Fruit fly (Drosophila melanogaster) whole organism, embryonic: ENCODE data around the gene Kr-h2.

Experiments
- Adf1 ChIP-seq: fragments of 200-800 bp; sonication (Bioruptor generic); IDR thresholded peaks from 2 replicates; pipeline ENCODE4 v1.3.6; 2022; ENCODE audit warnings: missing biosample characterization, missing genetic modification characterization
- Bteb2 ChIP-seq: fragments of 200-800 bp; sonication (Bioruptor generic); optimal IDR thresholded peaks from 2 replicates; lab custom pipeline; 2016; ENCODE audit warnings: missing biosample characterization, missing genetic modification characterization
- CG10209 ChIP-seq: fragments of 200-800 bp; sonication (Bioruptor generic); optimal IDR thresholded peaks from 3 replicates; lab custom pipeline; 2017; ENCODE audit warnings: missing biosample characterization, mild to moderate bottlenecking, missing genetic modification characterization, missing genetic modification reagents
- CG10959 ChIP-seq: fragments of 200-800 bp; sonication (Bioruptor generic); IDR thresholded peaks from 2 replicates; pipeline ENCODE4 v1.3.6; 2022; ENCODE audit warnings: missing biosample characterization, missing genetic modification characterization
- CG11093 ChIP-seq: fragments of 200-800 bp; sonication (Bioruptor generic); IDR thresholded peaks from 3 replicates; pipeline ENCODE4 v1.3.6; 2022; ENCODE audit warnings: missing biosample characterization, missing genetic modification characterization
- CG11456 ChIP-seq: fragments of 200-800 bp; sonication (Bioruptor generic); IDR thresholded peaks from 3 replicates; pipeline ENCODE4 v1.3.6; 2022; ENCODE audit warnings: missing biosample characterization, missing genetic modification characterization
- CG12219 ChIP-seq: fragments of 200-800 bp; sonication (Bioruptor generic); optimal IDR thresholded peaks from 3 replicates; lab custom pipeline; 2018; ENCODE audit warnings: missing biosample characterization, mild to moderate bottlenecking, missing genetic modification characterization
- CG13894 ChIP-seq: fragments of 200-800 bp; sonication (Bioruptor generic); optimal IDR thresholded peaks from 3 replicates; lab custom pipeline; 2018; ENCODE audit warnings: missing biosample characterization, mild to moderate bottlenecking, missing genetic modification characterization, moderate library complexity
- CG17829 ChIP-seq: fragments of 200-800 bp; optimal IDR thresholded peaks from 2 replicates; lab custom pipeline; 2019; ENCODE audit warnings: missing biosample characterization, mild to moderate bottlenecking, missing genetic modification characterization, moderate library complexity
- CG18011 ChIP-seq: fragments of 200-800 bp; sonication (Bioruptor generic); optimal IDR thresholded peaks from 2 replicates; lab custom pipeline; 2017; ENCODE audit warnings: missing biosample characterization, missing genetic modification characterization, mild to moderate bottlenecking, moderate library complexity, missing genotype
- CG4424 ChIP-seq: fragments of 200-800 bp; sonication (Bioruptor generic); optimal IDR thresholded peaks from 3 replicates; lab custom pipeline; 2016; ENCODE audit warnings: missing biosample characterization, missing genetic modification characterization
- CG5180 ChIP-seq: fragments of 200-800 bp; sonication (Bioruptor generic); optimal IDR thresholded peaks from 3 replicates; lab custom pipeline; 2017; ENCODE audit warnings: missing biosample characterization, missing genetic modification characterization, mild to moderate bottlenecking, moderate library complexity, missing genetic modification reagents
- CG6254 ChIP-seq: fragments of 200-800 bp; sonication (Bioruptor generic); optimal IDR thresholded peaks from 3 replicates; lab custom pipeline; 2017; ENCODE audit warnings: mild to moderate bottlenecking, missing biosample characterization, missing genetic modification reagents, missing genetic modification characterization
- CG6689 ChIP-seq: fragments of 200-800 bp; sonication (Bioruptor generic); IDR thresholded peaks from 2 replicates; pipeline ENCODE4 v1.3.6; 2022; ENCODE audit warnings: missing biosample characterization, missing genetic modification characterization
- CG6791 ChIP-seq: fragments of 200-800 bp; sonication (Bioruptor generic); IDR thresholded peaks from 3 replicates; pipeline ENCODE4 v1.3.6; 2022; ENCODE audit warnings: missing biosample characterization, missing genetic modification characterization; ENCODE audit not compliant: partially characterized antibody
- D ChIP-seq, 2 experiments: fragments of 200-800 bp in 1 of 2; fragments of >200 bp in 1 of 2; sonication (Bioruptor generic) in 1 of 2; optimal IDR thresholded peaks; 2 replicates in 1 of 2; 3 replicates in 1 of 2; lab custom pipeline; 2017; ENCODE audit warnings: mild to moderate bottlenecking in 1 of 2, missing biosample characterization in 1 of 2, missing genetic modification characterization in 1 of 2, missing genetic modification reagents in 1 of 2
- D19A ChIP-seq: fragments of 200-800 bp; optimal IDR thresholded peaks from 3 replicates; lab custom pipeline; 2019; ENCODE audit warnings: missing biosample characterization, mild to moderate bottlenecking, missing genetic modification characterization, moderate library complexity
- Dad ChIP-seq: fragments of 200-800 bp; sonication (Bioruptor generic); optimal IDR thresholded peaks from 3 replicates; lab custom pipeline; 2016; ENCODE audit warnings: missing biosample characterization, missing genetic modification characterization
- Deaf1 ChIP-seq: fragments of 200-800 bp; optimal IDR thresholded peaks from 3 replicates; lab custom pipeline; 2019; ENCODE audit warnings: missing biosample characterization, mild to moderate bottlenecking, missing genetic modification characterization, moderate library complexity
- Elba2 ChIP-seq: fragments of 200-800 bp; sonication (Bioruptor generic); optimal IDR thresholded peaks from 3 replicates; lab custom pipeline; 2016; ENCODE audit warnings: missing biosample characterization, missing genetic modification characterization
- Lhr ChIP-seq: fragments of 200-800 bp; sonication (Bioruptor generic); optimal IDR thresholded peaks from 3 replicates; lab custom pipeline; 2017; ENCODE audit warnings: mild to moderate bottlenecking, missing biosample characterization, missing genetic modification reagents, missing genetic modification characterization
- MESR4 ChIP-seq: fragments of 200-800 bp; sonication (Bioruptor generic); optimal IDR thresholded peaks from 2 replicates; lab custom pipeline; 2018; ENCODE audit warnings: missing biosample characterization, mild to moderate bottlenecking, missing genetic modification characterization, moderate library complexity
- Nf-YA ChIP-seq: fragments of 200-800 bp; sonication (Bioruptor generic); IDR thresholded peaks from 2 replicates; pipeline ENCODE4 v1.3.6; 2022; ENCODE audit warnings: missing biosample characterization, missing genetic modification characterization
- PHDP ChIP-seq: fragments of 200-800 bp; sonication (Bioruptor generic); optimal IDR thresholded peaks from 3 replicates; lab custom pipeline; 2018; ENCODE audit warnings: missing biosample characterization, mild to moderate bottlenecking, missing genetic modification characterization, moderate library complexity
- Pdp1 ChIP-seq, 2 experiments: fragments of 200-800 bp; sonication (Bioruptor generic); optimal IDR thresholded peaks; 3 replicates each; lab custom pipeline; 2016; ENCODE audit warnings: missing biosample characterization in 2 of 2, missing genetic modification characterization in 2 of 2, mild to moderate bottlenecking in 1 of 2, moderate library complexity in 1 of 2
- abd-A ChIP-seq: fragments of 200-800 bp; sonication (Bioruptor generic); optimal IDR thresholded peaks from 3 replicates; lab custom pipeline; 2019; ENCODE audit warnings: missing biosample characterization, mild to moderate bottlenecking, missing genetic modification characterization, moderate library complexity
- ac ChIP-seq: fragments of 200-800 bp; sonication (Bioruptor generic); optimal IDR thresholded peaks from 3 replicates; lab custom pipeline; 2017; ENCODE audit warnings: missing biosample characterization, mild to moderate bottlenecking, missing genetic modification characterization
- az2 ChIP-seq: fragments of 200-800 bp; sonication (Bioruptor generic); optimal IDR thresholded peaks from 3 replicates; lab custom pipeline; 2016; ENCODE audit warnings: missing biosample characterization, missing genetic modification characterization
- bowl ChIP-seq: fragments of 200-800 bp; sonication (Bioruptor generic); IDR thresholded peaks from 2 replicates; pipeline ENCODE4 v1.3.6; 2022; ENCODE audit warnings: missing biosample characterization, missing genetic modification characterization
- btn ChIP-seq: fragments of 200-800 bp; sonication (Bioruptor generic); optimal IDR thresholded peaks from 2 replicates; lab custom pipeline; 2016; ENCODE audit warnings: missing biosample characterization, missing genetic modification characterization
- cad ChIP-seq: fragments of >200 bp; optimal IDR thresholded peaks from 2 replicates; lab custom pipeline; 2017; ENCODE audit warnings: missing biosample characterization, missing genetic modification characterization
- chif ChIP-seq, 2 experiments: fragments of 200-800 bp; sonication (Bioruptor generic); optimal IDR thresholded peaks; 3 replicates each; lab custom pipeline; 2016; ENCODE audit warnings: missing biosample characterization in 2 of 2, missing genetic modification characterization in 2 of 2
- chinmo ChIP-seq: fragments of 200-800 bp; sonication (Bioruptor generic); IDR thresholded peaks from 4 replicates; pipeline ENCODE4 v1.3.6; 2022; ENCODE audit warnings: missing biosample characterization, missing genetic modification characterization; ENCODE audit not compliant: partially characterized antibody
- crol ChIP-seq: fragments of 200-800 bp; sonication (Bioruptor generic); IDR thresholded peaks from 2 replicates; pipeline ENCODE4 v1.3.6; 2022; ENCODE audit warnings: missing biosample characterization, missing genetic modification characterization
- ewg ChIP-seq: fragments of 200-800 bp; sonication (Bioruptor generic); optimal IDR thresholded peaks from 3 replicates; lab custom pipeline; 2017; ENCODE audit warnings: mild to moderate bottlenecking, missing biosample characterization, missing genetic modification reagents, missing genetic modification characterization
- hth ChIP-seq: fragments of >200 bp; optimal IDR thresholded peaks from 2 replicates; lab custom pipeline; 2017; ENCODE audit warnings: inconsistent platforms
- insv ChIP-seq, 2 experiments: fragments of 200-800 bp; sonication (Bioruptor generic); optimal IDR thresholded peaks; 3 replicates each; lab custom pipeline; 2016 to 2018; ENCODE audit warnings: missing biosample characterization in 2 of 2, missing genetic modification characterization in 2 of 2
- kay ChIP-seq: fragments of 200-800 bp; sonication (Bioruptor generic); optimal IDR thresholded peaks from 2 replicates; lab custom pipeline; 2016; ENCODE audit warnings: missing biosample characterization, missing genetic modification characterization
- lola ChIP-seq, 3 experiments: fragments of >200 bp in 2 of 3; fragments of 200-800 bp in 1 of 3; sonication (Bioruptor generic) in 1 of 3; optimal IDR thresholded peaks; 2 replicates each; lab custom pipeline; 2017 to 2019; ENCODE audit warnings: missing biosample characterization in 3 of 3, missing genetic modification characterization in 3 of 3, mild to moderate bottlenecking in 1 of 3, moderate library complexity in 1 of 3
- mirr ChIP-seq: fragments of 200-800 bp; sonication (Bioruptor generic); optimal IDR thresholded peaks from 3 replicates; lab custom pipeline; 2018; ENCODE audit warnings: missing biosample characterization, mild to moderate bottlenecking, missing genetic modification characterization
- otp ChIP-seq: fragments of 200-800 bp; sonication (Bioruptor generic); IDR thresholded peaks from 3 replicates; pipeline ENCODE4, ENCODE4 v1.3.6; 2022; ENCODE audit warnings: missing biosample characterization, missing genetic modification characterization
- pho ChIP-seq: fragments of 200-800 bp; sonication (Bioruptor generic); optimal IDR thresholded peaks from 2 replicates; lab custom pipeline; 2016; ENCODE audit warnings: missing biosample characterization, missing genetic modification characterization
- pros ChIP-seq: fragments of 200-800 bp; sonication (Bioruptor generic); optimal IDR thresholded peaks from 3 replicates; lab custom pipeline; 2019; ENCODE audit warnings: missing biosample characterization, mild to moderate bottlenecking, missing genetic modification characterization, moderate library complexity
- sd ChIP-seq: fragments of 200-800 bp; sonication (Bioruptor generic); optimal IDR thresholded peaks from 3 replicates; lab custom pipeline; 2018; ENCODE audit warnings: missing biosample characterization, mild to moderate bottlenecking, missing genetic modification characterization, moderate library complexity
- sob ChIP-seq: fragments of 200-800 bp; sonication (Bioruptor generic); IDR thresholded peaks from 2 replicates; pipeline ENCODE4 v1.3.6; 2022; ENCODE audit warnings: missing biosample characterization, missing genetic modification characterization
- sqz ChIP-seq: fragments of 200-800 bp; sonication (Bioruptor generic); optimal IDR thresholded peaks from 3 replicates; lab custom pipeline; 2018; ENCODE audit warnings: missing biosample characterization, mild to moderate bottlenecking, missing genetic modification characterization
- stwl ChIP-seq: fragments of 200-800 bp; sonication (Bioruptor generic); optimal IDR thresholded peaks from 3 replicates; lab custom pipeline; 2018; ENCODE audit warnings: missing biosample characterization, mild to moderate bottlenecking, missing genetic modification characterization, moderate library complexity
- tna ChIP-seq: fragments of 200-800 bp; sonication (Bioruptor generic); IDR thresholded peaks from 2 replicates; pipeline ENCODE4 v1.3.6; 2022; ENCODE audit warnings: missing biosample characterization, missing genetic modification characterization; ENCODE audit not compliant: partially characterized antibody
- z ChIP-seq: fragments of 200-800 bp; sonication (Bioruptor generic); IDR thresholded peaks from 3 replicates; pipeline ENCODE4 v1.3.6; 2022; ENCODE audit warnings: missing biosample characterization, missing genetic modification characterization

Kr-h2 gene

DNA sequence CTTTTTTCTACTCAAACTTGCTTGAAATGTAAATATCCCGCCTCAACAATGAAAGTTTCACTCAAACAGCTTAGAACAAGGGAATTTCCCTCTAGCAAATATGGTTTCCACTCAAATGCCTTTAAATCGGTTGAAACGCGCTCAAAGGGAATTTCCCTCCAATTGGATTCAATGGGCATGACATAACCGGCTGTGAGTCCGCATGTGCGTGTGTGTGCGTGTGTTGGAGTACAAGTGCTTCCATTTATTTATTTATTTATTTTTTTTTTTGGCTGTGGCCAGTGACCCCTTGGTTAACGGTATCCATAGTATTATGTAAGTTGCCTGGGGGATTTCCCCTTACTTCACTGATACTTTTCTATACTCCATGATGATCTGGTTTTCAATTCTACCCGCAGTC lies 5.4 kb downstream of the Kr-h2 start (continued):
- no peak for TF ChIP-seq Deaf1
- TF ChIP-seq btn (GFP tag; lab: Kevin White, UChicago) = no peak
- TF ChIP-seq ac = no peak
- TF ChIP-seq sqz (GFP tag; lab: Kevin White, UChicago) = peak; percentile 90
- TF ChIP-seq sd (tag; lab: Kevin White, UChicago) = peak; percentile 1
- peak in 1 of 2 experiments; percentile 98 for TF ChIP-seq Pdp1 (GFP tag; optimal IDR thresholded peaks at IDR 0.05; lab: Kevin White, UChicago)
- TF ChIP-seq abd-A (tag; lab: Kevin White, UChicago) = peak; percentile 12
- no peak for TF ChIP-seq tna (GFP tag; lab: Robert Waterston, UW)
- no peak for TF ChIP-seq MESR4 (GFP tag; lab: Kevin White, UChicago)
- no peak for TF ChIP-seq PHDP (tag; lab: Kevin White, UChicago)
- peak; percentile 14 for TF ChIP-seq stwl (tag; lab: Kevin White, UChicago)
- peak; percentile 97 for TF ChIP-seq z (GFP tag; lab: Robert Waterston, UW)
- TF ChIP-seq D19A (tag; lab: Kevin White, UChicago) = no peak
- TF ChIP-seq CG6791 = no peak
- TF ChIP-seq pho (GFP tag; lab: Kevin White, UChicago) = no peak
- peak; percentile 81; the same call in 2 of the 4 replicates for TF ChIP-seq chinmo (GFP tag; lab: Robert Waterston, UW)
- peak in 1 of 2 experiments; percentile 90 for TF ChIP-seq insv (GFP tag; optimal IDR thresholded peaks at IDR 0.05; lab: Kevin White, UChicago)

DNA sequence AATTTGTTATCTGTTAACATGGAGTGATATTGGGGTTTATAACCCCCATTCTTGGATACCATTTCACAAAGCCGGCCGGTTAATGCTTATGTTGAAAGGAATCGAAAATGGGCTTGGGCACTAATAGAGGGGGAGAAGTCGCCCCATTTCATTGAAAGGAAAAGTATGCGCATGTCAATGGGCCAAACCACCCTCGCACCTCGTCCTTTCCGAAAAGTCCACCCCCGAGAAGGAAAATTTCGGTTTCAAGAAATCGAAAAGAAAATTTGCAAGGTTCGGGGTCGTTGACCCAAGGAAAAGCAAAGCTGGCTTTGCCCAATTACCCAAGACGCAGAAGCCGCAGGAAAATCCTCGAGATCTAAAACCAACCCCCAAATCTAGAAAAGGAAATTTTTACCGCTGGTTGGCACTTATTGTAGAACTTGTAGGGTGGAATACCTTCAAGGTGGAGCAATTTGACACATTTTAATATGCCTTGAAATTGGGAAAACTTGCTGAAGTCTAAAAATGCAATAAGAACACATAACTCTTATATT lies 6.1 kb downstream of the Kr-h2 start:
- TF ChIP-seq Bteb2 (no peak), CG11093 (no peak), CG11456 (GFP tag; lab: Robert Waterston, UW) (no peak), otp (GFP tag; lab: Robert Waterston, UW) (0 out of 3 replicates have a peak, but pooled peaks have one; percentile 10), sob (no peak), CG17829 (tag; lab: Kevin White, UChicago) (no peak), CG6689 (peak; percentile 10; the same call in 1 of the 2 replicates), D (optimal IDR thresholded peaks at IDR 0.05; lab: Kevin White, UChicago) (no peak), D (GFP tag; optimal IDR thresholded peaks at IDR 0.05; lab: Kevin White, UChicago) (no peak), cad (GFP tag; lab: Kevin White, UChicago) (no peak), CG6254 (no peak), chif (GFP tag; optimal IDR thresholded peaks at IDR 0.05; lab: Kevin White, UChicago) (no peak), MESR4 (GFP tag; lab: Kevin White, UChicago) (no peak), ewg (GFP tag; lab: Kevin White, UChicago) (peak; percentile 68), CG13894 (tag; lab: Kevin White, UChicago) (peak; percentile 99), mirr (GFP tag; lab: Kevin White, UChicago) (no peak), kay (GFP tag; lab: Kevin White, UChicago) (no peak), CG18011 (GFP tag; lab: Kevin White, UChicago) (no peak), Elba2 (GFP tag; lab: Kevin White, UChicago) (no peak), crol (GFP tag; lab: Robert Waterston, UW) (peak; percentile 27; the same call in 1 of the 2 replicates), az2 (GFP tag; lab: Kevin White, UChicago) (no peak), CG4424 (no peak), hth (no peak), Nf-YA (GFP tag; lab: Robert Waterston, UW) (no peak), CG5180 (GFP tag; lab: Kevin White, UChicago) (no peak), bowl (GFP tag; lab: Robert Waterston, UW) (no peak), Dad (GFP tag; lab: Kevin White, UChicago) (no peak), CG10959 (GFP tag; lab: Robert Waterston, UW) (no peak), CG12219 (no peak), pros (peak; percentile 93), lola (GFP tag; optimal IDR thresholded peaks at IDR 0.05; lab: Kevin White, UChicago) (no peak), Lhr (GFP tag; lab: Kevin White, UChicago) (no peak), Adf1 (GFP tag; lab: Robert Waterston, UW) (no peak), CG10209 (GFP tag; lab: Kevin White, UChicago) (no peak)
